Worm (Caenorhabditis elegans): Measurements from ENCODE around the gene fbxb-75.

DNA sequence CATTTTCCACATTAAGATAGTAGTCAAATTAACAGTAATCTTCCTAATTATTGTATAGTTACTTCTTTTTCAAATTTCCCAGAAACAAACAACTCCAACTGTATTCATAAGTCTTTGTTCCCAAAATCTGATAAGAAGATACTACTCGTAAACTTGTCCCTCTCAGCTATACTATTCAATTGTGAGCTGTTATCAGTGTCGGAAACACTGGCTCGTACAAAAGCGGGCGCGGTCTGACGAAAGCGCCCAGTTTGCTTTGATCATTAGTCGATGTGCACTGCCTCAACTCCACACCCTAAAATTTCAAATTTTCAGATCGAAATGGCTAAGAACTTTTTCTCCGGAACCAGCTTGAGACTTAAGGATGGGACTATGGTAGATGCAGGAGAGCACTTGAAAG lies 45.8 kb upstream of the fbxb-75 start, which contains the start of gene trx-3:
- no peak for TF ChIP-seq egl-27 (tag; optimal IDR thresholded peaks at IDR 0.05)
- no peak for TF ChIP-seq elt-3 (tag; optimal IDR thresholded peaks at IDR 0.05)
- TF ChIP-seq fos-1 (tag; optimal IDR thresholded peaks at IDR 0.05), result peak; percentile 53
- no peak for TF ChIP-seq lsy-2 (tag; optimal IDR thresholded peaks at IDR 0.05)
- no peak for TF ChIP-seq mdl-1 (tag; optimal IDR thresholded peaks at IDR 0.05)

Data from whole organism, L2 larva.